Worm (Caenorhabditis elegans) whole organism, L4 larva: ENCODE data around the gene F52G3.7.

Source experiments
- F49E8.2 ChIP-seq: sonication (generic microtip); optimal IDR thresholded peaks from 2 replicates; lab custom pipeline; 2016; ENCODE audit warnings: missing compliant biosample characterization, mild to moderate bottlenecking, missing genetic modification characterization, borderline replicate concordance
- R02D3.7 ChIP-seq: fragments of 150-350 bp; sonication (generic microtip); optimal IDR thresholded peaks from 3 replicates; lab custom pipeline; 2014; ENCODE audit warnings: missing biosample characterization, missing genetic modification characterization
- T26A8.4 ChIP-seq: fragments of 200-800 bp; sonication (Bioruptor generic); IDR thresholded peaks from 2 replicates; pipeline ENCODE4 v1.3.6; 2022; ENCODE audit warnings: missing genetic modification characterization, missing compliant biosample characterization
- Y48G9A.11 ChIP-seq: fragments of 200-800 bp; sonication (Bioruptor generic); IDR thresholded peaks from 2 replicates; pipeline ENCODE4 v1.3.6; 2022; ENCODE audit warnings: missing genetic modification reagents, missing genetic modification characterization, missing compliant biosample characterization
- aha-1 ChIP-seq: fragments of 150-350 bp; peaks from one replicate; lab custom pipeline; 2014; ENCODE audit warnings: missing biosample characterization, missing genetic modification characterization
- ama-1 ChIP-seq: fragments of 150-350 bp; optimal IDR thresholded peaks from 2 replicates; lab custom pipeline; 2014; ENCODE audit warnings: inconsistent platforms, mixed read lengths
- ceh-28 ChIP-seq: fragments of 150-350 bp; optimal IDR thresholded peaks from 2 replicates; lab custom pipeline; 2014; ENCODE audit warnings: missing biosample characterization, missing genetic modification reagents, missing genetic modification characterization
- daf-12 ChIP-seq: fragments of 150-350 bp; optimal IDR thresholded peaks from 2 replicates; lab custom pipeline; 2014; ENCODE audit warnings: missing biosample characterization, missing genetic modification reagents, missing genetic modification characterization
- daf-8 ChIP-seq: fragments of 200-800 bp; sonication (Bioruptor generic); IDR thresholded peaks from 2 replicates; pipeline ENCODE4 v1.3.6; 2022; ENCODE audit warnings: missing genetic modification characterization, missing compliant biosample characterization
- dmd-6 ChIP-seq: fragments of 200-800 bp; sonication (Bioruptor generic); IDR thresholded peaks from 2 replicates; pipeline ENCODE4 v1.3.6; 2022; ENCODE audit warnings: missing genetic modification reagents, missing genetic modification characterization, missing compliant biosample characterization
- dmd-9 ChIP-seq: fragments of 200-800 bp; sonication (Bioruptor generic); IDR thresholded peaks from 2 replicates; pipeline ENCODE4 v1.3.6; 2022; ENCODE audit warnings: missing genetic modification reagents, missing genetic modification characterization, missing compliant biosample characterization
- duxl-1 ChIP-seq: sonication (generic microtip); optimal IDR thresholded peaks from 2 replicates; lab custom pipeline; 2016; ENCODE audit warnings: mild to moderate bottlenecking, missing genetic modification characterization, moderate library complexity, missing compliant biosample characterization; ENCODE audit not compliant: poor library complexity
- egl-43 ChIP-seq: fragments of 200-800 bp; sonication (Bioruptor generic); IDR thresholded peaks from 2 replicates; pipeline ENCODE4 v1.3.6; 2022; ENCODE audit warnings: missing genetic modification reagents, missing genetic modification characterization, missing compliant biosample characterization
- gei-8 ChIP-seq: fragments of 200-800 bp; sonication (Bioruptor generic); optimal IDR thresholded peaks from 2 replicates; lab custom pipeline; 2018; ENCODE audit warnings: mild to moderate bottlenecking, missing genetic modification characterization, missing compliant biosample characterization
- hlh-30 ChIP-seq: sonication (generic microtip); optimal IDR thresholded peaks from 2 replicates; lab custom pipeline; 2017; ENCODE audit warnings: antibody characterized with exemption, mild to moderate bottlenecking, missing genetic modification characterization, missing compliant biosample characterization; ENCODE audit not compliant: insufficient read depth
- jun-1 ChIP-seq: fragments of 150-350 bp; optimal IDR thresholded peaks from 2 replicates; lab custom pipeline; 2014; ENCODE audit warnings: missing biosample characterization, missing genetic modification reagents, missing genetic modification characterization
- lin-13 ChIP-seq: fragments of 150-350 bp; optimal IDR thresholded peaks from 2 replicates; lab custom pipeline; 2014; ENCODE audit warnings: missing biosample characterization, missing genetic modification reagents, missing genetic modification characterization
- lin-38 ChIP-seq: fragments of 200-800 bp; sonication (Bioruptor generic); IDR thresholded peaks from 2 replicates; pipeline ENCODE4 v1.3.6; 2022; ENCODE audit warnings: missing genetic modification reagents, missing genetic modification characterization, missing compliant biosample characterization
- lir-3 ChIP-seq: sonication (generic microtip); optimal IDR thresholded peaks from 2 replicates; lab custom pipeline; 2016; ENCODE audit warnings: mild to moderate bottlenecking, missing genetic modification characterization, missing compliant biosample characterization
- madf-5 ChIP-seq, 2 experiments: fragments of 200-800 bp; sonication (Bioruptor generic); IDR thresholded peaks; 2 replicates each; pipeline ENCODE4 v1.3.6; 2022; ENCODE audit warnings: missing compliant biosample characterization in 2 of 2, missing genetic modification characterization in 2 of 2
- mdl-1 ChIP-seq, 2 experiments: fragments of 150-350 bp in 1 of 2; sonication (generic microtip) in 1 of 2; optimal IDR thresholded peaks; 2 replicates each; lab custom pipeline; 2014 to 2017; ENCODE audit warnings: missing biosample characterization in 2 of 2, missing genetic modification characterization in 2 of 2
- mdt-29 ChIP-seq: fragments of 200-800 bp; sonication (Bioruptor generic); IDR thresholded peaks from 2 replicates; pipeline ENCODE4 v1.3.6; 2022; ENCODE audit warnings: missing genetic modification reagents, missing genetic modification characterization, missing compliant biosample characterization
- mes-2 ChIP-seq: sonication (generic microtip); optimal IDR thresholded peaks from 2 replicates; lab custom pipeline; 2016; ENCODE audit warnings: missing genotype, mild to moderate bottlenecking, missing genetic modification characterization, missing compliant biosample characterization; ENCODE audit not compliant: poor library complexity, severe bottlenecking
- mxl-2 ChIP-seq: fragments of 200-800 bp; sonication (Bioruptor generic); conservative IDR thresholded peaks from 2 replicates; pipeline ENCODE4 v1.3.6; 2022; ENCODE audit warnings: missing genetic modification reagents, missing genetic modification characterization, missing compliant biosample characterization
- nhr-25 ChIP-seq: sonication (generic microtip); optimal IDR thresholded peaks from 2 replicates; lab custom pipeline; 2017; ENCODE audit warnings: missing genetic modification characterization, mild to moderate bottlenecking, missing compliant biosample characterization, antibody characterized with exemption, moderate library complexity, borderline replicate concordance; ENCODE audit not compliant: insufficient read depth
- nhr-41 ChIP-seq: fragments of 200-800 bp; sonication (Bioruptor generic); IDR thresholded peaks from 2 replicates; pipeline ENCODE4 v1.3.6; 2022; ENCODE audit warnings: missing genetic modification reagents, missing genetic modification characterization, missing compliant biosample characterization
- nhr-6 ChIP-seq: fragments of 150-350 bp; optimal IDR thresholded peaks from 2 replicates; lab custom pipeline; 2014; ENCODE audit warnings: missing biosample characterization, missing genetic modification characterization
- nhr-76 ChIP-seq: fragments of 150-350 bp; optimal IDR thresholded peaks from 2 replicates; lab custom pipeline; 2014; ENCODE audit warnings: missing biosample characterization, missing genetic modification characterization
- pha-4 ChIP-seq, 2 experiments: fragments of 150-350 bp in 1 of 2; fragments of 200-800 bp in 1 of 2; sonication (Bioruptor generic) in 1 of 2; IDR thresholded peaks in 1 of 2; optimal IDR thresholded peaks in 1 of 2; 2 replicates each; pipeline versions ENCODE4 v1.3.6 to Lab custom; 2014 to 2022; ENCODE audit warnings: missing genetic modification characterization in 2 of 2, missing genetic modification reagents in 2 of 2, missing biosample characterization in 1 of 2, missing compliant biosample characterization in 1 of 2
- php-3 ChIP-seq: fragments of 200-800 bp; sonication (Bioruptor generic); IDR thresholded peaks from 2 replicates; pipeline ENCODE4 v1.3.6; 2022; ENCODE audit warnings: missing genetic modification reagents, missing genetic modification characterization, missing compliant biosample characterization
- rbr-2 ChIP-seq: sonication (generic microtip); optimal IDR thresholded peaks from 2 replicates; lab custom pipeline; 2016; ENCODE audit warnings: missing genotype, missing genetic modification characterization, missing compliant biosample characterization
- sdz-12 ChIP-seq: fragments of 200-800 bp; sonication (Bioruptor generic); optimal IDR thresholded peaks from 2 replicates; lab custom pipeline; 2018; ENCODE audit warnings: mild to moderate bottlenecking, missing genetic modification characterization, missing compliant biosample characterization
- skn-1 ChIP-seq: fragments of 150-350 bp; optimal IDR thresholded peaks from 2 replicates; lab custom pipeline; 2014; ENCODE audit warnings: missing biosample characterization, missing genetic modification characterization
- snpc-4 ChIP-seq: fragments of 150-350 bp; optimal IDR thresholded peaks from 2 replicates; lab custom pipeline; 2014; ENCODE audit warnings: missing biosample characterization, missing genetic modification characterization
- unc-62 ChIP-seq, 3 experiments: fragments of 150-350 bp in 1 of 3; sonication (generic microtip); optimal IDR thresholded peaks in 2 of 3; peaks in 1 of 3; 1 replicate in 1 of 3; 2 replicates in 2 of 3; lab custom pipeline; 2014 to 2017; ENCODE audit warnings: missing biosample characterization in 3 of 3, missing genetic modification characterization in 3 of 3, missing genetic modification reagents in 3 of 3, missing genotype in 1 of 3
- vab-7 ChIP-seq: fragments of 200-800 bp; sonication (Bioruptor generic); IDR thresholded peaks from 2 replicates; pipeline ENCODE4 v1.3.6; 2022; ENCODE audit warnings: missing genetic modification reagents, missing genetic modification characterization, missing compliant biosample characterization
- zag-1 ChIP-seq: fragments of 150-350 bp; optimal IDR thresholded peaks from 2 replicates; lab custom pipeline; 2014; ENCODE audit warnings: missing biosample characterization, missing genetic modification characterization

The F52G3.7 gene

DNA sequence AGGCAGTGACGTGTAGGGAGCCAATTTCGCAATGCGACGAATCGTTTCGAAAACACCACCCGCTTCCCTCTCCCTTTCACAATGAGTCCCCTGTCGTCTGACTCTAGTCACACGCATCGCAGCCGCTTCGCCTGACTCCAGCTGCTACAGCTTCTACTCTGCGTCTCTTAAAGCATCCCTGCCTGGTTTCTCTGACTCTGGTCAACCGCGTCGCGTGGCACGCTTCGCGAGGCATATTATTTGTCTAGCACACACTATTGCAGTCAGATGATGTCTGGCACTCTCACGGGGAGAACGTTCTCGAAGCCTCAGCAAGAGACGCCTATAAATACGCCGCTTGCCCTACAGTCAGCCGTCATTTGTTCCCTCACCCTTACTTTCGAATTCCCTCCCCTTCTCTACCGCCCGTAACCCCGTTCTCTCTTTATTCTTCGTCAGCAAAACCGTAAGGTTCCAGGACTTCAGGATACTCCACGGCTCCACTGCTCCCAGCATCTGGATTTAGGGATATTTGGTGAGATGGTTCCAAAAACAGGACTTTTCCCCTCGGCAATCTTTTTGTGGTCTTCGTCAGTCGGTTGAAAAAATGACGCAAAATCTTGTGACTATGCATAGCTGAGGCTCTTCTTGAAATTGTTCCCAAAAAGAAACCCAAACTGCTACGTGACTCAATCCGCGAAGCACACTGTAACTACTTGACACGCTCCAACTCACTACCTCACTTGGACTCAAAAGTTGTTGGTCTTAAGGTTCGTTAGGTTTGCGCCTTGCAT lies 34.0 kb upstream of the F52G3.7 start (continued):
- TF ChIP-seq dmd-6 (GFP tag; lab: Robert Waterston, UW) (peak; percentile 98), T26A8.4 (GFP tag; lab: Robert Waterston, UW) (peak; percentile 96), madf-5 (GFP tag; IDR thresholded peaks at IDR 0.05; lab: Robert Waterston, UW) (0 out of 4 replicates have a peak, but pooled peaks of 1 of the 2 experiments have one; percentile 29), nhr-25 (peak; percentile 97), Y48G9A.11 (GFP tag; lab: Robert Waterston, UW) (no peak), sdz-12 (GFP tag; lab: Kevin White, UChicago) (peak; percentile 21), zag-1 (tag; lab: Kevin White, UChicago) (peak; percentile 74), egl-43 (GFP tag; lab: Robert Waterston, UW) (peak; percentile 90), mxl-2 (GFP tag; lab: Robert Waterston, UW) (peak; percentile 47; the same call in 1 of the 2 replicates), F49E8.2 (tag; lab: Kevin White, UChicago) (no peak), ceh-28 (peak; percentile 67), daf-12 (tag; lab: Kevin White, UChicago) (peak; percentile 2), lir-3 (no peak), gei-8 (peak; percentile 96), vab-7 (GFP tag; lab: Robert Waterston, UW) (peak; percentile 85), rbr-2 (tag; lab: Kevin White, UChicago) (peak; percentile 97)

DNA sequence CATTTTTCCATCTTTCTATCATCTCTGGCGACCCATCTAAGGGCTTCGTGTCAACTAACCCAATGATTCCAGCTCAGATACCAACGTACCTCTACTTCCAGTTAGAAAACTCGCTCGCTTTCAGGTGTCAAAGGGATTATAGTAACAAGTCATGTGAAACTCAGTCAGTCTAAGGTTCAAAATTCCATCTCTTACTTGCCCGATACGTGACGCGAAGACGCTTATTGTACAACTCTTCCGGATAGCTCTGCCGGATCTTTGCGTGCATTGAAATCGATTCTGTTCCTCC lies 33.4 kb upstream of the F52G3.7 start:
- TF ChIP-seq lin-13 (GFP tag; lab: Kevin White, UChicago) (no peak), dmd-9 (GFP tag; lab: Robert Waterston, UW) (no peak), nhr-76 (tag; lab: Kevin White, UChicago) (no peak), rbr-2 (tag; lab: Kevin White, UChicago) (no peak), php-3 (GFP tag; lab: Robert Waterston, UW) (no peak), ama-1 (peak; percentile 69), snpc-4 (tag; lab: Kevin White, UChicago) (no peak), daf-8 (GFP tag; lab: Robert Waterston, UW) (no peak), mes-2 (tag; lab: Kevin White, UChicago) (peak; percentile 8), aha-1 (tag; lab: Kevin White, UChicago) (peak; percentile 93), mdt-29 (GFP tag; lab: Robert Waterston, UW) (no peak), hlh-30 (tag; lab: Kevin White, UChicago) (no peak), pha-4 (GFP tag; IDR thresholded peaks at IDR 0.05; lab: Robert Waterston, UW) (no peak), pha-4 (tag; optimal IDR thresholded peaks at IDR 0.05; lab: Kevin White, UChicago) (no peak), unc-62 (GFP tag; optimal IDR thresholded peaks at IDR 0.05 in 1 of 2; lab: Kevin White, UChicago) (peak in 1 of 2 experiments; percentile 95), unc-62 (tag; optimal IDR thresholded peaks at IDR 0.05; lab: Kevin White, UChicago) (no peak), madf-5 (GFP tag; IDR thresholded peaks at IDR 0.05; lab: Robert Waterston, UW) (no peak), R02D3.7 (no peak), jun-1 (tag; lab: Kevin White, UChicago) (no peak), skn-1 (tag; lab: Kevin White, UChicago) (no peak), lin-38 (GFP tag; lab: Robert Waterston, UW) (no peak), mdl-1 (tag; optimal IDR thresholded peaks at IDR 0.05; lab: Kevin White, UChicago) (no peak), duxl-1 (tag; lab: Kevin White, UChicago) (peak; percentile 48), nhr-41 (GFP tag; lab: Robert Waterston, UW) (no peak), nhr-6 (tag; lab: Kevin White, UChicago) (no peak)
- TF ChIP-seq, all 104 proteins: peak for 5
